Worm (Caenorhabditis elegans) whole organism, young adult: ENCODE measurements around the gene Y45G5AM.4.

Source experiments
- B0035.1 ChIP-seq: sonication (generic microtip); optimal IDR thresholded peaks from 2 replicates; lab custom pipeline; 2016; ENCODE audit warnings: missing genetic modification characterization, mild to moderate bottlenecking, missing compliant biosample characterization, missing genotype, missing genetic modification reagents
- F37B4.10 ChIP-seq: fragments of 200-800 bp; sonication (Bioruptor generic); IDR thresholded peaks from 2 replicates; pipeline ENCODE4 v1.3.6; 2022; ENCODE audit warnings: missing genetic modification characterization, missing compliant biosample characterization
- F39B2.1 ChIP-seq: fragments of 200-800 bp; sonication (Bioruptor generic); IDR thresholded peaks from 2 replicates; pipeline ENCODE4 v1.3.6; 2022; ENCODE audit warnings: missing genetic modification reagents, missing genetic modification characterization, missing compliant biosample characterization
- F49E8.2 ChIP-seq: sonication (generic microtip); optimal IDR thresholded peaks from 3 replicates; lab custom pipeline; 2017; ENCODE audit warnings: missing genetic modification characterization, mild to moderate bottlenecking, missing compliant biosample characterization, antibody characterized with exemption, moderate library complexity; ENCODE audit not compliant: insufficient read depth
- F55B11.4 ChIP-seq: sonication (generic microtip); optimal IDR thresholded peaks from 2 replicates; lab custom pipeline; 2016; ENCODE audit warnings: missing compliant biosample characterization, missing genetic modification characterization, borderline replicate concordance; ENCODE audit not compliant: insufficient read depth
- T26A5.8 ChIP-seq: sonication (generic microtip); optimal IDR thresholded peaks from 2 replicates; lab custom pipeline; 2016; ENCODE audit warnings: missing genetic modification characterization, missing compliant biosample characterization
- Y53F4B.3 ChIP-seq: fragments of 200-800 bp; sonication (Bioruptor generic); IDR thresholded peaks from 2 replicates; pipeline ENCODE4 v1.3.6; 2022; ENCODE audit warnings: missing genetic modification reagents, missing genetic modification characterization, missing compliant biosample characterization
- Y53G8AR.9 ChIP-seq: fragments of 200-800 bp; sonication (Bioruptor generic); conservative IDR thresholded peaks from 2 replicates; pipeline ENCODE4 v1.3.6; 2022; ENCODE audit warnings: missing genetic modification reagents, missing genetic modification characterization, missing compliant biosample characterization
- Y79H2A.3 ChIP-seq: fragments of 200-800 bp; sonication (Bioruptor generic); conservative IDR thresholded peaks from 2 replicates; pipeline ENCODE4 v1.3.6; 2022; ENCODE audit warnings: missing genetic modification reagents, missing genetic modification characterization, missing compliant biosample characterization
- Y95B8A.8 ChIP-seq: fragments of 200-800 bp; sonication (Bioruptor generic); IDR thresholded peaks from 2 replicates; pipeline ENCODE4 v1.3.6; 2022; ENCODE audit warnings: missing genetic modification reagents, missing genetic modification characterization, missing compliant biosample characterization
- ama-1 ChIP-seq, 3 experiments: fragments of 150-350 bp in 1 of 3; sonication (generic microtip) in 2 of 3; optimal IDR thresholded peaks; 2 replicates each; lab custom pipeline; 2014 to 2018; ENCODE audit warnings: missing biosample characterization in 2 of 3, missing genetic modification characterization in 2 of 3, missing genetic modification reagents in 2 of 3
- aptf-2 ChIP-seq: fragments of 200-800 bp; sonication (Bioruptor generic); conservative IDR thresholded peaks from 2 replicates; pipeline ENCODE4 v1.3.6; 2022; ENCODE audit warnings: missing genetic modification reagents, missing genetic modification characterization, missing compliant biosample characterization
- atf-7 ChIP-seq: sonication (generic microtip); optimal IDR thresholded peaks from 2 replicates; lab custom pipeline; 2017; ENCODE audit warnings: mild to moderate bottlenecking, missing genetic modification characterization, missing compliant biosample characterization
- ccch-3 ChIP-seq: fragments of 200-800 bp; sonication (Bioruptor generic); optimal IDR thresholded peaks from 2 replicates; lab custom pipeline; 2018; ENCODE audit warnings: mild to moderate bottlenecking, missing genetic modification characterization, missing compliant biosample characterization
- ceh-27 ChIP-seq: fragments of 200-800 bp; sonication (Bioruptor generic); optimal IDR thresholded peaks from 2 replicates; lab custom pipeline; 2018; ENCODE audit warnings: mild to moderate bottlenecking, missing genetic modification characterization, moderate library complexity, missing compliant biosample characterization
- ceh-40 ChIP-seq: fragments of 200-800 bp; sonication (Bioruptor generic); IDR thresholded peaks from 2 replicates; pipeline ENCODE4 v1.3.6; 2022; ENCODE audit warnings: missing genetic modification characterization, missing compliant biosample characterization
- ceh-58 ChIP-seq: fragments of 200-800 bp; sonication (Bioruptor generic); IDR thresholded peaks from 2 replicates; pipeline ENCODE4 v1.3.6; 2022; ENCODE audit warnings: missing genetic modification characterization, missing compliant biosample characterization
- die-1 ChIP-seq: sonication (generic microtip); optimal IDR thresholded peaks from 2 replicates; lab custom pipeline; 2016; ENCODE audit warnings: missing genotype, mild to moderate bottlenecking, missing genetic modification characterization, missing compliant biosample characterization
- dox-1 ChIP-seq: fragments of 200-800 bp; sonication (Bioruptor generic); IDR thresholded peaks from 2 replicates; pipeline ENCODE4 v1.3.6; 2022; ENCODE audit warnings: missing genetic modification reagents, missing genetic modification characterization, missing compliant biosample characterization
- efl-1 ChIP-seq: fragments of 150-350 bp; optimal IDR thresholded peaks from 2 replicates; lab custom pipeline; 2014; ENCODE audit warnings: missing biosample characterization, missing genetic modification reagents, missing genetic modification characterization
- egrh-3 ChIP-seq: fragments of 200-800 bp; sonication (Bioruptor generic); IDR thresholded peaks from 2 replicates; pipeline ENCODE4 v1.3.6; 2022; ENCODE audit warnings: missing genetic modification reagents, missing genetic modification characterization, missing compliant biosample characterization
- ekl-4 ChIP-seq: fragments of 200-800 bp; sonication (Bioruptor generic); IDR thresholded peaks from 2 replicates; pipeline ENCODE4 v1.3.6; 2022; ENCODE audit warnings: missing genetic modification reagents, missing genetic modification characterization, missing compliant biosample characterization
- ets-4 ChIP-seq: fragments of 200-800 bp; sonication (Bioruptor generic); optimal IDR thresholded peaks from 2 replicates; lab custom pipeline; 2018; ENCODE audit warnings: mild to moderate bottlenecking, missing genetic modification characterization, missing compliant biosample characterization
- gei-17 ChIP-seq: fragments of 200-800 bp; sonication (Bioruptor generic); optimal IDR thresholded peaks from 2 replicates; lab custom pipeline; 2018; ENCODE audit warnings: mild to moderate bottlenecking, missing genetic modification characterization, missing compliant biosample characterization
- him-1 ChIP-seq: sonication (generic microtip); optimal IDR thresholded peaks from 2 replicates; lab custom pipeline; 2016; ENCODE audit warnings: missing genotype, missing genetic modification reagents, missing genetic modification characterization, missing compliant biosample characterization
- hmg-20 ChIP-seq: fragments of 200-800 bp; sonication (Bioruptor generic); IDR thresholded peaks from 2 replicates; pipeline ENCODE4 v1.3.6; 2022; ENCODE audit warnings: missing genetic modification reagents, missing genetic modification characterization, missing compliant biosample characterization
- hsf-1 ChIP-seq: fragments of 200-800 bp; sonication (Bioruptor generic); IDR thresholded peaks from 2 replicates; pipeline ENCODE4 v1.3.6; 2022; ENCODE audit warnings: missing genetic modification reagents, missing genetic modification characterization, missing compliant biosample characterization
- let-607 ChIP-seq, 2 experiments: fragments of 200-800 bp in 1 of 2; sonication (Bioruptor generic) in 1 of 2; sonication (generic microtip) in 1 of 2; optimal IDR thresholded peaks; 2 replicates each; lab custom pipeline; 2016 to 2018; ENCODE audit warnings: mild to moderate bottlenecking in 2 of 2, missing compliant biosample characterization in 2 of 2, missing genetic modification characterization in 2 of 2, moderate library complexity in 2 of 2, missing genotype in 1 of 2
- madf-10 ChIP-seq: sonication (generic microtip); optimal IDR thresholded peaks from 2 replicates; lab custom pipeline; 2016; ENCODE audit warnings: mild to moderate bottlenecking, missing genetic modification characterization, missing compliant biosample characterization
- madf-3 ChIP-seq: fragments of 200-800 bp; sonication (Bioruptor generic); IDR thresholded peaks from 2 replicates; pipeline ENCODE4 v1.3.6; 2022; ENCODE audit warnings: missing genetic modification reagents, missing genetic modification characterization, missing compliant biosample characterization
- nfya-1 ChIP-seq: sonication (generic microtip); optimal IDR thresholded peaks from 2 replicates; lab custom pipeline; 2017; ENCODE audit warnings: antibody characterized with exemption, missing compliant biosample characterization, missing genetic modification characterization, borderline replicate concordance; ENCODE audit not compliant: insufficient read depth
- nfyb-1 ChIP-seq: fragments of 200-800 bp; sonication (Bioruptor generic); IDR thresholded peaks from 2 replicates; pipeline ENCODE4 v1.3.6; 2022; ENCODE audit warnings: missing genetic modification reagents, missing genetic modification characterization, missing compliant biosample characterization
- nhr-120 ChIP-seq: fragments of 200-800 bp; sonication (Bioruptor generic); IDR thresholded peaks from 2 replicates; pipeline ENCODE4 v1.3.6; 2022; ENCODE audit warnings: missing genetic modification characterization, missing compliant biosample characterization
- nhr-90 ChIP-seq: sonication (generic microtip); optimal IDR thresholded peaks from 2 replicates; lab custom pipeline; 2016; ENCODE audit warnings: missing genotype, mild to moderate bottlenecking, missing genetic modification characterization, missing compliant biosample characterization
- rec-8 ChIP-seq, 2 experiments: sonication (generic microtip); optimal IDR thresholded peaks; 2 replicates each; lab custom pipeline; 2016; ENCODE audit warnings: mild to moderate bottlenecking in 2 of 2, missing genetic modification characterization in 2 of 2, missing genetic modification reagents in 2 of 2, missing genotype in 2 of 2, missing biosample characterization in 1 of 2, missing compliant biosample characterization in 1 of 2, moderate library complexity in 1 of 2
- repo-1 ChIP-seq: sonication (generic microtip); optimal IDR thresholded peaks from 2 replicates; lab custom pipeline; 2017; ENCODE audit warnings: mild to moderate bottlenecking, missing genetic modification characterization, missing compliant biosample characterization
- rpc-1 ChIP-seq, 2 experiments: fragments of 150-350 bp in 1 of 2; sonication (generic microtip) in 1 of 2; optimal IDR thresholded peaks; 2 replicates each; lab custom pipeline; 2014 to 2018; ENCODE audit warnings: missing biosample characterization in 1 of 2, missing genetic modification characterization in 1 of 2, missing genetic modification reagents in 1 of 2, missing genotype in 1 of 2
- sea-2 ChIP-seq: fragments of 200-800 bp; sonication (Bioruptor generic); IDR thresholded peaks from 2 replicates; pipeline ENCODE4 v1.3.6; 2022; ENCODE audit warnings: missing genetic modification characterization, missing compliant biosample characterization
- snpc-1.1 ChIP-seq: sonication (generic microtip); optimal IDR thresholded peaks from 2 replicates; lab custom pipeline; 2017; ENCODE audit warnings: missing genetic modification characterization, mild to moderate bottlenecking, missing compliant biosample characterization, antibody characterized with exemption, moderate library complexity, missing genotype, missing genetic modification reagents; ENCODE audit not compliant: insufficient read depth
- snpc-1.3 ChIP-seq: sonication (generic microtip); optimal IDR thresholded peaks from 2 replicates; lab custom pipeline; 2017; ENCODE audit warnings: missing genetic modification characterization, mild to moderate bottlenecking, missing compliant biosample characterization, antibody characterized with exemption, moderate library complexity, missing genotype, missing genetic modification reagents; ENCODE audit not compliant: insufficient read depth
- snpc-3.4 ChIP-seq: sonication (generic microtip); optimal IDR thresholded peaks from 2 replicates; lab custom pipeline; 2017; ENCODE audit warnings: missing genetic modification characterization, mild to moderate bottlenecking, missing compliant biosample characterization, antibody characterized with exemption, moderate library complexity, missing genotype, missing genetic modification reagents
- snpc-4 ChIP-seq, 5 experiments: fragments of 150-350 bp in 1 of 5; sonication (generic microtip) in 4 of 5; optimal IDR thresholded peaks; 2 replicates each; lab custom pipeline; 2014 to 2018; ENCODE audit warnings: missing genetic modification characterization in 5 of 5, missing biosample characterization in 3 of 5, antibody characterized with exemption in 2 of 5, mild to moderate bottlenecking in 2 of 5, missing compliant biosample characterization in 2 of 5, missing genotype in 2 of 5, moderate library complexity in 2 of 5, missing genetic modification reagents in 1 of 5
- ztf-25 ChIP-seq: fragments of 200-800 bp; sonication (Bioruptor generic); IDR thresholded peaks from 2 replicates; pipeline ENCODE4 v1.3.6; 2022; ENCODE audit warnings: missing genetic modification reagents, missing genetic modification characterization, missing compliant biosample characterization
- ztf-28 ChIP-seq: fragments of 200-800 bp; sonication (Bioruptor generic); IDR thresholded peaks from 2 replicates; pipeline ENCODE4 v1.3.6; 2022; ENCODE audit warnings: missing genetic modification reagents, missing genetic modification characterization, missing compliant biosample characterization
- ztf-6 ChIP-seq: fragments of 200-800 bp; sonication (Bioruptor generic); IDR thresholded peaks from 2 replicates; pipeline ENCODE4 v1.3.6; 2022; ENCODE audit warnings: missing genetic modification reagents, missing genetic modification characterization, missing compliant biosample characterization

Gene Y45G5AM.4

ce11 chrV:4194587-4195211, 31.7 kb downstream of the Y45G5AM.4 start, which contains the start of gene Y45G5AM.9 (continued):
- TF ChIP-seq madf-3 (GFP tag; lab: Robert Waterston, UW) (no peak), hsf-1 (GFP tag; lab: Robert Waterston, UW) (no peak), gei-17 (GFP tag; lab: Kevin White, UChicago) (no peak), ztf-6 (GFP tag; lab: Robert Waterston, UW) (no peak), ceh-40 (GFP tag; lab: Robert Waterston, UW) (no peak), Y53F4B.3 (no peak), Y53G8AR.9 (0 out of 2 replicates have a peak, but pooled peaks have one; percentile 54), F37B4.10 (no peak), T26A5.8 (tag; lab: Kevin White, UChicago) (no peak), madf-10 (tag; lab: Kevin White, UChicago) (no peak), Y79H2A.3 (GFP tag; lab: Robert Waterston, UW) (no peak), snpc-1.3 (tag; lab: Kevin White, UChicago) (no peak), rec-8 (tag; optimal IDR thresholded peaks at IDR 0.05; lab: Kevin White, UChicago) (no peak), repo-1 (tag; lab: Kevin White, UChicago) (no peak), nhr-120 (no peak), die-1 (no peak), ceh-27 (GFP tag; lab: Kevin White, UChicago) (peak; percentile 62), rpc-1 (optimal IDR thresholded peaks at IDR 0.05; lab: Kevin White, UChicago) (no peak), rpc-1 (tag; optimal IDR thresholded peaks at IDR 0.05; lab: Kevin White, UChicago) (no peak), egrh-3 (GFP tag; lab: Robert Waterston, UW) (no peak; the same call in 1 of the 2 replicates), F49E8.2 (tag; lab: Kevin White, UChicago) (no peak), ztf-28 (GFP tag; lab: Robert Waterston, UW) (no peak), sea-2 (GFP tag; lab: Robert Waterston, UW) (no peak), dox-1 (peak; percentile 57; the same call in 1 of the 2 replicates), aptf-2 (GFP tag; lab: Robert Waterston, UW) (no peak), ztf-25 (GFP tag; lab: Robert Waterston, UW) (no peak), atf-7 (tag; lab: Kevin White, UChicago) (no peak), nfyb-1 (GFP tag; lab: Robert Waterston, UW) (peak; percentile 60), ets-4 (GFP tag; lab: Kevin White, UChicago) (no peak), ama-1 (optimal IDR thresholded peaks at IDR 0.05; lab: Kevin White, UChicago) (no peak), ama-1 (GFP tag; optimal IDR thresholded peaks at IDR 0.05; lab: Kevin White, UChicago) (no peak), ekl-4 (GFP tag; lab: Robert Waterston, UW) (no peak), let-607 (tag; optimal IDR thresholded peaks at IDR 0.05; lab: Kevin White, UChicago) (peak in 1 of 2 experiments; percentile 8), him-1 (tag; lab: Kevin White, UChicago) (no peak), ceh-58 (GFP tag; lab: Robert Waterston, UW) (no peak), snpc-3.4 (peak; percentile 10), ccch-3 (no peak), efl-1 (GFP tag; lab: Kevin White, UChicago) (peak; percentile 36), Y95B8A.8 (no peak), B0035.1 (tag; lab: Kevin White, UChicago) (no peak), snpc-4 (GFP tag; optimal IDR thresholded peaks at IDR 0.05; lab: Kevin White, UChicago) (no peak), snpc-4 (tag; optimal IDR thresholded peaks at IDR 0.05; lab: Kevin White, UChicago) (peak in 3 of 4 experiments; percentile 19 to 53 (median 25)), snpc-1.1 (tag; lab: Kevin White, UChicago) (no peak), nhr-90 (tag; lab: Kevin White, UChicago) (no peak), F55B11.4 (tag; lab: Kevin White, UChicago) (no peak), hmg-20 (GFP tag; lab: Robert Waterston, UW) (no peak), nfya-1 (tag; lab: Kevin White, UChicago) (no peak), F39B2.1 (GFP tag; lab: Robert Waterston, UW) (no peak)
